Worm (Caenorhabditis elegans): ENCODE measurements around the gene C24B9.3.

C24B9.3 gene

ce11 chrV:2673807-2674206, 37.6 kb downstream of the C24B9.3 start (continued):
- no peak for TF ChIP-seq ets-4 (GFP tag; optimal IDR thresholded peaks at IDR 0.05)

- TF ChIP-seq mcd-1 (GFP tag; IDR thresholded peaks at IDR 0.05) (peak; percentile 95), B0261.1 (tag; optimal IDR thresholded peaks at IDR 0.05) (peak; percentile 25), F55B11.4 (tag; optimal IDR thresholded peaks at IDR 0.05; ENCODE audit: borderline replicate concordance, insufficient read depth) (no peak), K12H6.12 (tag; optimal IDR thresholded peaks at IDR 0.05) (peak; percentile 48), hlh-12 (tag; optimal IDR thresholded peaks at IDR 0.05) (no peak), ceh-27 (GFP tag; optimal IDR thresholded peaks at IDR 0.05) (peak; percentile 51), rcor-1 (GFP tag; IDR thresholded peaks at IDR 0.05) (peak; percentile 48; the same call in 1 of the 2 replicates), ztf-28 (GFP tag; IDR thresholded peaks at IDR 0.05) (no peak), lag-1 (GFP tag; IDR thresholded peaks at IDR 0.05) (no peak), F57C9.4 (tag; optimal IDR thresholded peaks at IDR 0.05) (no peak), lin-40 (tag; optimal IDR thresholded peaks at IDR 0.05) (peak; percentile 40), B0035.1 (tag; optimal IDR thresholded peaks at IDR 0.05) (no peak), B0336.3 (GFP tag; IDR thresholded peaks at IDR 0.05) (no peak), madf-6 (GFP tag; IDR thresholded peaks at IDR 0.05) (peak; percentile 77), hsf-1 (GFP tag; IDR thresholded peaks at IDR 0.05) (no peak), ccch-3 (GFP tag; optimal IDR thresholded peaks at IDR 0.05) (no peak), ceh-40 (GFP tag; IDR thresholded peaks at IDR 0.05) (no peak), nfya-1 (tag; optimal IDR thresholded peaks at IDR 0.05; ENCODE audit: borderline replicate concordance, insufficient read depth) (no peak), snpc-1.1 (tag; optimal IDR thresholded peaks at IDR 0.05; ENCODE audit: insufficient read depth) (peak; percentile 3), ceh-100 (GFP tag; IDR thresholded peaks at IDR 0.05) (peak; percentile 92), let-607 (tag; optimal IDR thresholded peaks at IDR 0.05) (peak in 1 of 2 experiments; percentile 15), nhr-120 (GFP tag; IDR thresholded peaks at IDR 0.05) (no peak), attf-3 (GFP tag; conservative IDR thresholded peaks at IDR 0.05) (peak; percentile 44; the same call in 1 of the 2 replicates), egl-18 (GFP tag; IDR thresholded peaks at IDR 0.05) (no peak), sea-2 (GFP tag; IDR thresholded peaks at IDR 0.05) (no peak), T07F8.4 (tag; optimal IDR thresholded peaks at IDR 0.05) (no peak), gei-17 (GFP tag; optimal IDR thresholded peaks at IDR 0.05) (no peak), F22D6.2 (tag; optimal IDR thresholded peaks at IDR 0.05) (no peak), zim-3 (tag; optimal IDR thresholded peaks at IDR 0.05) (no peak), ceh-91 (GFP tag; IDR thresholded peaks at IDR 0.05) (peak; percentile 44; the same call in 1 of the 2 replicates), ceh-58 (GFP tag; IDR thresholded peaks at IDR 0.05) (no peak), repo-1 (tag; optimal IDR thresholded peaks at IDR 0.05) (no peak), ztf-18 (tag; optimal IDR thresholded peaks at IDR 0.05) (no peak), unc-62 (GFP tag; optimal IDR thresholded peaks at IDR 0.05) (no peak), ztf-22 (GFP tag; optimal IDR thresholded peaks at IDR 0.05) (no peak), madf-10 (tag; optimal IDR thresholded peaks at IDR 0.05) (no peak), athp-1 (tag; optimal IDR thresholded peaks at IDR 0.05) (no peak), Y95B8A.8 (GFP tag; IDR thresholded peaks at IDR 0.05) (no peak), F57A8.1 (GFP tag; optimal IDR thresholded peaks at IDR 0.05) (no peak), snpc-4 (GFP tag; optimal IDR thresholded peaks at IDR 0.05) (no peak), snpc-4 (tag; optimal IDR thresholded peaks at IDR 0.05) (peak; percentile 24 to 64 (median 44)), fkh-3 (tag; optimal IDR thresholded peaks at IDR 0.05) (no peak), let-526 (GFP tag; IDR thresholded peaks at IDR 0.05) (no peak), ztf-26 (tag; optimal IDR thresholded peaks at IDR 0.05) (no peak), F37B4.10 (GFP tag; IDR thresholded peaks at IDR 0.05) (no peak), sdz-38 (tag; optimal IDR thresholded peaks at IDR 0.05) (no peak), lin-54 (GFP tag; optimal IDR thresholded peaks at IDR 0.05) (peak; percentile 73)
These were observed 38.8 kb downstream of the C24B9.3 start, which contains the start of gene W02G9.3 for ce11 chrV:2672603-2673002. Gene W02G9.3, plus strand, starts transcription at chrV:2672986.

All from whole organism, young adult.